Worm (Caenorhabditis elegans): Measurements from ENCODE around the gene F45B8.5.

DNA sequence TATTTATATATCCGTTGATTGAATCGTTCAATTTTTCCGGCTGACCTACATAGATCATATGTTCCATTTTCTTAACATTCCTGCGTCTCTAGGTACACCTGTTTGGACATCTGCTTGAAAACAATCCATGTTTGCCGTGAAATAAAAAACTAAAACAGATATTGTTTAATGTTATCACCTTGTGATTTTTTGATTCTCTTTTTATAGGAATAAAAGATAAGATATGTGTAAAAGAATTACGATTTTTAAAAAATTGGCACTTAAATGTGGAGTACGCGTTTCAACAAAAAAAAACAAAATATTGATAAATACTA, 18.5 kb upstream of the F45B8.5 start:
- TF ChIP-seq snpc-1.2 (GFP tag; IDR thresholded peaks at IDR 0.05) (no peak), ama-1 (optimal IDR thresholded peaks at IDR 0.05) (no peak), set-16 (GFP tag; IDR thresholded peaks at IDR 0.05) (no peak), mep-1 (tag; optimal IDR thresholded peaks at IDR 0.05) (no peak), D1046.2 (GFP tag; IDR thresholded peaks at IDR 0.05) (no peak), pha-4 (GFP tag; IDR thresholded peaks at IDR 0.05) (no peak), pha-4 (tag; optimal IDR thresholded peaks at IDR 0.05) (no peak), mdl-1 (tag; optimal IDR thresholded peaks at IDR 0.05) (no peak), lin-13 (GFP tag; optimal IDR thresholded peaks at IDR 0.05) (no peak)

Data from whole organism, L4 larva.